Worm (Caenorhabditis elegans): ENCODE measurements around the gene acs-10.

ce11 chrV:14133002-14133763 lies 13.1 kb upstream of the acs-10 start:
- TF ChIP-seq hmg-4 (GFP tag; optimal IDR thresholded peaks at IDR 0.05) (no peak), F13C5.2 (tag; optimal IDR thresholded peaks at IDR 0.05) (no peak), tbx-37 (GFP tag; conservative IDR thresholded peaks at IDR 0.05) (no peak), hmbx-1 (tag; optimal IDR thresholded peaks at IDR 0.05) (no peak)
